Worm (Caenorhabditis elegans) whole organism, L4/young adult: ENCODE measurements around the gene lact-6.

Experiments used
- W03F9.2 ChIP-seq: fragments of 150-350 bp; optimal IDR thresholded peaks from 2 replicates; lab custom pipeline; 2014; ENCODE audit warnings: missing biosample characterization, missing genetic modification characterization
- dao-5 ChIP-seq: sonication (generic microtip); optimal IDR thresholded peaks from 2 replicates; lab custom pipeline; 2016; ENCODE audit warnings: missing genotype, missing genetic modification characterization, moderate library complexity, missing compliant biosample characterization
- him-1 ChIP-seq: sonication (generic microtip); optimal IDR thresholded peaks from 2 replicates; lab custom pipeline; 2016; ENCODE audit warnings: missing genotype, missing genetic modification reagents, missing genetic modification characterization, missing compliant biosample characterization

Gene lact-6

DNA sequence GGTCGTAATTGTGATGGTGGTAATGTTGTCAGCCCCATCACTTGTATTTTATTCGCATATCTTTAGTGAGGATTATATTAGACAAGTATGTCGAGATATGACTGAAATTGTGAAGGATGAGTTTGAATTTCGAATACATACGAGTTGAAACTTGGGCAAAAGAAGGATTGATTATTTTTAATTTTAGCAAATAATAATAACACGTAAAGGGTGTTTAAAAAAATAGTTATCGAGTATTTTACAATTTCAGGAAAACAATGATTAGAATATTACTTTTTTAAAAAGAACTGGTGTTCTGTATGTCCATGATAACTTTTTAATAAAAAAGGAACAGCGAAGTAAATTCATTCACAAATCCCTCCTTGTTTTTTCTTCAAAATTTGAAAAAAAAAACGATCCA lies 19.3 kb upstream of the lact-6 start, which contains the start of gene F11E6.8:
TSS of gene F11E6.8 (minus strand) at position 101 of the 400 bp plus-strand sequence.
- no peak for TF ChIP-seq W03F9.2 (tag; lab: Kevin White, UChicago)

DNA sequence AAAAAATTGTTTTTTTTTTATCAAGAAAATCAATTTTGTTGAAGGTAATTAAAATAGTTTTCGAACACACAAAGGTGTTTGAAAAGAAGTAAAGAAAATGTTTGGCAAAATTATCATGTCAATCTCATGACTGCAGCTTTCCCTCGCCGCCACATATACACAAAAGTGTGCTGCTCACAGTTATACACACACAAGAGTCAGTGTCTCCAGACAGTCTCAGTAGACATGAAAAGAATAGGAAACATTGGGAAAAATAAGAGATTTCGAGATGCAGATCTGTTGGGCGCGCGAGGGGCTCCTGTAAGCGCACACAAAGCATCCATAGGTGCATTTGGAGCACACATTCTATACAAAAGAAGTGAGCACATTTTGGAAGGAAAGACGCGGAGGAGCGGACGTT lies 17.1 kb upstream of the lact-6 start:
- no peak for TF ChIP-seq dao-5
- no peak for TF ChIP-seq W03F9.2 (tag; lab: Kevin White, UChicago)
- TF ChIP-seq him-1, result no peak

DNA sequence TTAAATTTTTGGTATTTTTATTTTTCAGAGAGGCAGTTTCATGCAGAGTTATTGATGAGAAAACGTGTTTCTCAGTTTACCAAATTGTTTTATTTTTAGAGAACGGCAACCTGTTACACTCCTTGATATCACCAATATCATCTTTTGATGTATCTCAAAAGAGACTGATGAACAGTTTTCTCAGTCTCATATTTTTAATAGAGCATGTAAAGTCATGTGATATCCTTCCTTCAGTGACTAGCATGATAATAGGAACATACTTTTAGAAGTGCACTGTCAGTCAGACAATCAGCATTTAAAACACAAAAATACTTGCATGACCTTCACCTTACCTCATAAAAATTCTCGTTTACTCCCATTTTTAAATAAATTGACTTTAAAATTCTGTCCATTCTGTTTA lies 11.3 kb upstream of the lact-6 start, which contains the start of gene F11E6.11:
TSS of gene F11E6.11 (plus strand) at position 325 of the 400 bp plus-strand sequence.
- TF ChIP-seq dao-5 (no peak), W03F9.2 (tag; lab: Kevin White, UChicago) (no peak), him-1 (no peak)

DNA sequence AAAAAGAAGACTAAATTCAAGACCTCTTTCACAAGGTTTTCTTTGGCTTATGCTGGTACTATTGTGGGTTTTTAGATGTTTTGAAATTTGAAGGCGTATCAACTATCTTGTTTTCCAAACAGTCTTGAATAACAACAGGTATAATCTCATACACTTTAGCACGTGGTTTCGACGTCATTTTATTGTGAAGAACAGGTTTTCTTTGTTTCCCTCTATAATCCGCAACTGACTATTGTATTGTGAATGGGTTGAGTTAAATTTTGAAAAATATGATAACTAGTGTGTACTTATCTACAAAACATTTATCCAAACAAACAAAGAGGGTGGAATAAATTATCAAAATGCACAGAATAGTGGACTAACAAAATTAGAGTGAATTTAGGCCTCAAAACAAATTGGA lies 10.1 kb upstream of the lact-6 start:
- TF ChIP-seq W03F9.2 (tag; lab: Kevin White, UChicago), result no peak
- TF ChIP-seq him-1, result no peak
- no peak for TF ChIP-seq dao-5

DNA sequence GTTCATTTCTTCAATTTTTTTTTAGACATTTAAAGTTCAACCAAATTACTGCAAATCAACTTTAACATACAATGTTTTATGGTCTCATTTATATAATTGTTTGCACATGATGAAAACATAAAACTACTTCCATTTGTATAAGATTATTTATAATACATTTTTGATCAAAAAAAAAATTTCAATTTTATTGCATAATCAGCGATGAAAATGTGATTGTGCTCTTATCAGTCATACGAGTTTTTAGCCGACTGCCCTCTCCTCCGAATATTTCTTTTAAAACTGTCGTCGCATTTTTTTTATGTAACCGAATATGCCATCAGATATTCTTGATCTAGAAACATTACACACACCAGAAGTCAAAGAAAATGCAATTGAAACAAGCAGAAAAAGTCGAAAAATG lies 9.2 kb upstream of the lact-6 start, which contains the start of gene F08A7.1:
TSS of gene F08A7.1 (plus strand) at position 191 of the 400 bp plus-strand sequence.
- TF ChIP-seq dao-5 (no peak), W03F9.2 (tag; lab: Kevin White, UChicago) (no peak), him-1 (no peak)

DNA sequence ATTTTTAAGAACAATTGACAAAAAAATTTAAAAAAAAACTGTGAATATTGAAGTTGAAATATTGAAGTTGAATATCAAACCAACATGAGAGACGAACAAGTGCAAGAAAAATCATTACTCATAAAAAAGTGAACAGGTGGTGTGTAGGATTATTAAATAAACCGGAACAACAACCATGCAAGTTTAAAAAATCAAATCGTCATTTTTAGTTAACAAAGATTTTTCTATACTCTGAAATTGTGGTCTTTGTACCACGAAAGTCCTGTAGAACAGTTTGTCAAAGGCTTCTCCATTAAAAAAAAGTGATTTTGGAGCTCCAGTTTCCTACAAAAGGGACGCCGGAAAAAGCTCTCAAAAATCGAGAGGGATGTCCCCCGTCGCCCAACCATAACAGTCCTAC lies 8.8 kb upstream of the lact-6 start, which contains the start of gene C06A12.19:
TSS of gene C06A12.19 (minus strand) at position 101 of the 400 bp plus-strand sequence.
- no peak for TF ChIP-seq W03F9.2 (tag; lab: Kevin White, UChicago)
- TF ChIP-seq him-1, result no peak
- TF ChIP-seq dao-5, result no peak

DNA sequence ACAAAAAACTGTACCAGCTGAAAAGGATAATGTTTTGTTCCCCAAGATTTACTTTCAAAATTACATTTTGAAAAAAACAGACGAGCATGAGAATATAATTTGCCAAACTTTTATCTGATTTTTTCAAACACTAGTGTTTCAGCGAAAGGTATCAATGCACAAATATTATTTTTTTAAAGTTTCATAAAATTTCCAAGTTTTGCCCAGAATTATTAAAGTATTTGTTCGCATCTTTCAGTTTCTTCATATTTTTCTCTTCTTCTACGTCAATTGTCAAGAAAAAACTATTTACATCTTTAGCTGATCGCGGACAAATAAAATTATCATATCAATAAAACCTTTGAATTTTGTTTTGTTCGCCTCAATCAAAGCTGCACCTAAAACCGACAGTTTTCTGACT lies 5.9 kb upstream of the lact-6 start, which contains the start of gene C06A12.8:
TSS of gene C06A12.8 (plus strand) at position 301 of the 400 bp plus-strand sequence.
- TF ChIP-seq W03F9.2 (tag; lab: Kevin White, UChicago), result no peak
- no peak for TF ChIP-seq dao-5
- TF ChIP-seq him-1, result no peak

DNA sequence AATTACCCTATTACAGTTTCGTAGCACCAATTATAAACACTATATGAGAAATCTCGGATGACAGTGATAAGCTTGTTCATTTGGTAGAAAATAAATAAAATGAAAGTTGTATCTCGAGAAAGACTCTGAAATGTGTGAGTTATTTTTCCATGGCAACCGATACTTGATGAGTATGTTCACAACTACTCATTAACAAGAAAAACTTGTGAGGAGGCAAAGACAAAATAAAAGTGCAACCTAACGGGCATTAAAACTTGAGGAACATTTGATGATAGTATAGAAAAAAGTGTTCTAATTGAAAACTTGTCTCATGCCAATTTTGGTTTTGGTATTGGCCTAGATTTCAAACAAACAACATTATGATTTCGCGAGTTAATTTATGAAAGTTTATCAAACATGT lies 5.4 kb upstream of the lact-6 start, which contains the start of gene gcy-27:
TSS of gene gcy-27 (minus strand) at position 101 of the 400 bp plus-strand sequence.
- TF ChIP-seq dao-5, result no peak
- no peak for TF ChIP-seq W03F9.2 (tag; lab: Kevin White, UChicago)
- TF ChIP-seq him-1, result no peak

DNA sequence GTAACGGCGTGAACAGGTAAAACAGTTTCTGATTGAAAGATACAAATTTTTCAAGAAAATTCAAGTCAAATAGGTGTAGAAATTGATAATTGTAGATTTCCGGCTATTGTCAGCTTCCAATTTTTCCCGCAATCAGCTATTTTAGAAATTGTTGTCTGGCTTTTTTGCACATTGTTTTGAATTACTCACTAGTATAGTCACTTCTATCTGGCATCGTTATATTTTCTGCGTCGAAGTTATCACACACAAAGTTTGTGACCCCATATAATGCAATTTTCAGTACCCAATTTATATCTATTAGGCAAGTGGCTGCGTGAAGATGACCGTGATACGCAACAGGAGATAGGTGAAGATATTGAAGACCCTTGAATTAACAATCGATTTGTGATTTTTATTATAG lies 4.0 kb upstream of the lact-6 start:
- TF ChIP-seq W03F9.2 (tag; lab: Kevin White, UChicago), result no peak
- no peak for TF ChIP-seq dao-5

DNA sequence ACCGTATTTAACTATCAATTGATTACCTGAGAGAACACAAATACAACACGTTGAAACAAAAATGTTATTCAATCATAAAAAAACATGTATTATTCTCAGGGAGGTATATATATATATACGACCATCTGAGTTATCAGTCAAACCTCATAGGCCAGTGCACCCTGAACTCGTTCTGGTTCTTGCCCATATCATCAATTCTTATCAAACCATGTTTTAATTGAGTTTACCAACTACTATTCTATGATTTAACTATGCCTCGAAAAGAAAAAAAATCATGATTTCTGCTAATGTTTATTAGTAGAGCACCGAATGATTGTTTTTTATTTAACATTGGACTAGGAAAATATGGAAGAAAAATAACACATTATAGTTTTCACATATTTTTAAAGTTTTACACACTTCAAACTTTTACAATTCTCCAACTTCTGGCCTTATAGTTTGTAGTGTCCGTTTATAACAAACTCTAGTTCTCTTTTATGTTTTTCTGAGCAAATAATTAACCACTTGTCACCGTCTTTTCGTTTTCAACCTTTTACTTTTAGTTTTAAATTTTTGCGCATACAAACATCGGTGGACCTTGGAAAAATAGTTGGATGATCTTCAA lies 1.1 kb upstream of the lact-6 start:
- no peak for TF ChIP-seq W03F9.2 (tag; lab: Kevin White, UChicago)
- TF ChIP-seq him-1, result no peak
- no peak for TF ChIP-seq dao-5

DNA sequence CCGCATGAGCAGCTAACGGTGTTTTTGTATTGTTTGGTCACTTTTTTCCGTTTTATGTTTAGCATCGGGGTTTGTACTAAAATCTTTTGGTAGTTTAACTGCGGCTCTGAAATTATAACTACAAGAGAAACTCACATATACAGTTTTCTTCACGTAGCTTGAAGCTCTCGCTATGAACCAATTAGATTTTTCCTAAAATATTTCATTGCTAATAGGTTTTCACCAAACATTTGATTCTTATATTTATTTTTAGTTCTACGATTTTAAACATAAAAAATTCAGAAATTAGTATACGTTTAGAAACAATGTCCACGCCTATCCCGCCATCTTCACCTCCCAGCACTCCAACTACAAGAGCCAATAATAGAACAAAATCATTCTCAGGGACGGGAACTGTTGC lies 3.8 kb downstream of the lact-6 start, which contains the start of gene C06A12.3:
TSS of gene C06A12.3 (plus strand) at position 301 of the 400 bp plus-strand sequence.
- TF ChIP-seq dao-5 (no peak), W03F9.2 (tag; lab: Kevin White, UChicago) (no peak), him-1 (no peak)

DNA sequence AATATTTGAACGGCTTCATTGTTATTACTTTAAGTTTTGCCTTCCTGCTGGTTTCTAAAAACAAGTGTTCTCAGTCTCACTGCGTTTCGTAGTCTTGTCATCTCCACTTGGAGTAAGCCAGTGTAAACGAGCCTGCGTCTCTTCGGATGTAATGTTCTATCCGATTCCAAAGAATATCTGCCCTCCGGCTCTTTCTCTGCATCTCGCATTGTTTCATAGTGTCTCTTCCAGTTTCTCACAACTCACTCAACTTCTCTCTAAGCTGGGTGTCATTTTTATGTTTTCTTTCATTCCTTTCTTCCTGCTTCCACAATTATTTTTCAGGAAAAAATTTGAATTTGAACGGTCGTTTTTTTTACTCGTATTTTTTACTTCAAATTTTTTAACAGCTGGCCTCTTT lies 4.2 kb downstream of the lact-6 start:
- no peak for TF ChIP-seq W03F9.2 (tag; lab: Kevin White, UChicago)
- TF ChIP-seq dao-5, result no peak
- no peak for TF ChIP-seq him-1

DNA sequence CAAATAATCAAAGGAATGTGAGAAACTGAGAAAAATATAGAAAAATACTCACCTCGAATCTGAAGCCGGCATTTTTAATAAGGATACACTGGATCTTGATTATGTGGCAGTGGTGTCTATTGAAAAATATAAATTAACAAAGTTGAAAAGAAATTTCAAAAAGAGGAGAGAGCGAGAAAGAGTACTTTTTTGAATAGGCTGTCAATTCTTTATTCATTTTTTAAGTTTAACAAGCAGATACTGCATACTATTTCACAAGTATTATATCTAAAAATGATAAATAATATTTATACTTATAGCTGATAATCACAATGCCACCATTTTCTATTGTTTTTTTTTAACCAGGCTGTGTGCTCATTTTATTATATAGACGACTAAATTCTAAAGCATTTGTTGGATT lies 13.5 kb downstream of the lact-6 start, which contains the start of gene npr-26:
TSS of gene npr-26 (minus strand) at position 101 of the 400 bp plus-strand sequence.
- TF ChIP-seq dao-5 (no peak), W03F9.2 (tag; lab: Kevin White, UChicago) (no peak), him-1 (no peak)

DNA sequence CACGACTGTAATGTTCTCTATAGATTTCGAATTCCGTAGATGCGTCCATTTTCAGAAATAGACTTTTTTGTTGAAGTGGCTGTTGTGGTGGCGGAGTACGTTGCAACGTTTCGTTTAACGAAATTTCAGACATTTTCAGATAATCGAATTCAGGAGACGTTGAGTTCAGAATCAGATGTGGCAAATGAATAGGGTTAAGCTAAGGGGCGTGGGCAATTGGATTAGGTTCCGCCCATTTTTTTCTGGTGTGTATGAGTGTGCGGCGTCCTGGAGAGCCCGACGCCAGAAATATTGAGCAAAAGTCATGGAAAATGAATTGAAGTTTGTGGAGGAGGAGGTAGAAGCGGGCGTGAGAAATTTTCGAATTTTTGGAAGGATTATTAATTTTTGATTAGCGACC lies 17.8 kb downstream of the lact-6 start:
- TF ChIP-seq dao-5, result no peak
- no peak for TF ChIP-seq him-1
- TF ChIP-seq W03F9.2 (tag; lab: Kevin White, UChicago), result no peak

DNA sequence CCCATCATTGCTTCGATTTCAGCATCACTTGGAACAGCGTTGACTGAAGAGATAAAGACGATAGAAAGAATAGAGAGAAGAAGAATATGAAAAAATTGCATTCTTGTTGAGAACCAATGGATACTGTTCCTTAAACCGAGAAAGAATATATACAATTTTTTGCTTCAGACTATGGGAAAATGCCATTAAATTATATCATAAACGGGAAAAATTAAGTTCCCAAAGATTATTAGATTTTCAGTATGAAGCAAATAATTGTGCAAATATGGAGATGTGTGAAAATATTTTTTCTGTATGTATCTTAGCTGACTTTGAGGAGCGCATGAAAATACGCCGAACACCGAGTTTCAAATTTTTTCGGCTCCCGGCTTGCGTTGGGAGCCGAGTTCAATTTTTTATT lies 23.7 kb downstream of the lact-6 start, which contains the start of gene T02D1.9:
TSS of gene T02D1.9 (minus strand) at position 101 of the 400 bp plus-strand sequence.
- no peak for TF ChIP-seq him-1
- no peak for TF ChIP-seq dao-5
- no peak for TF ChIP-seq W03F9.2 (tag; lab: Kevin White, UChicago)
